Fruit fly (Drosophila melanogaster): Measurements from ENCODE around the gene CG6171.

CG6171 gene

DNA sequence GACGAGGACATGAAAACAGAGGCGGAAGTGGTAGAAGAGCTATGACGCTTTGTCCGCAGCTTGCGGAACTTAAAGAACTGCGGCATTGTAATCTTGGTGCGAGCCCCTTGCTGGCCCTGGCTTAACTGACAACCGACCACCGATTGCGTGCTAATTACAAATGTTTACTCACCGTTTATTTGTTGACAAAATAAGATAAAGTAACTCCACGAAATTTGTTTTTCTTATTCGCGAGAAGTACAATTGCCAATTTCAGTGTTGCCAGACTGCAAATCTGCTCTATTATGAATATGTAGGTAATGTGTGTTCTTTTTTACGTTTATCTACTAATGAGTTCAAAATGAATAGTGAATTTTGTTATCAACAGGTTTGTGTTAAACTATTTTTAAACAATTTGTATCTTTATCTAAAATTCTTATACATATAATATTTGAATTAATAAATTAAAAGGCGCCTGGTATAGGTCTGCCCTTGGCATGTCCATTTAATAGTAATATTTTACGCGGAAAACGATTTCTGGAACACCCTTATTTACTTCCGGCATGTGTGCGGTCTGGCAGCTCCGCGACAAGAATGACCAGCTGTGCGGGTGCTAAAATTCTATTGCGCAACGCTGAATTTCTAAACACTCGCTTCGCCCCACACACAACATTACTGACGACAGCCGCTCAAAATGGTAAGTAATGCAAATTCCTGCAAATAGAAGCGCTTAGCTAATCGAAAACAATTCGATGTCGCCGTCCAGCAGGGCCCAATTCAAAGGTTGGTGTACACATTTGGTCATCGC lies 6.8 kb downstream of the CG6171 start, which contains the start of the genes Atg4b and Hibch (continued):
- TF ChIP-seq phol (tag; optimal IDR thresholded peaks at IDR 0.05) (peak; percentile 85), CG33557 (GFP tag; optimal IDR thresholded peaks at IDR 0.05) (peak; percentile 84), CG15601 (tag; optimal IDR thresholded peaks at IDR 0.05) (peak; percentile 79), BtbVII (GFP tag; optimal IDR thresholded peaks at IDR 0.05) (peak; percentile 84), tgo (GFP tag; IDR thresholded peaks at IDR 0.05) (peak; percentile 72), CG16815 (GFP tag; optimal IDR thresholded peaks at IDR 0.05) (peak; percentile 78), aop (GFP tag; IDR thresholded peaks at IDR 0.05) (peak; percentile 97), Gsc (GFP tag; IDR thresholded peaks at IDR 0.05) (0 out of 2 replicates have a peak, but pooled peaks have one; percentile 41), dm (GFP tag; optimal IDR thresholded peaks at IDR 0.05) (no peak), D (optimal IDR thresholded peaks at IDR 0.05) (no peak), D (GFP tag; optimal IDR thresholded peaks at IDR 0.05) (peak; percentile 82), Aef1 (GFP tag; IDR thresholded peaks at IDR 0.05) (peak; percentile 80), CG12155 (GFP tag; optimal IDR thresholded peaks at IDR 0.05) (peak; percentile 82), wdn (GFP tag; IDR thresholded peaks at IDR 0.05) (peak; percentile 79), exex (tag; optimal IDR thresholded peaks at IDR 0.05) (peak; percentile 87), CG10431 (GFP tag; optimal IDR thresholded peaks at IDR 0.05) (peak; percentile 46), CG31224 (GFP tag; IDR thresholded peaks at IDR 0.05) (peak; percentile 75), esg (GFP tag; conservative IDR thresholded peaks at IDR 0.05) (peak; percentile 76), bcd (GFP tag; optimal IDR thresholded peaks at IDR 0.05) (peak; percentile 86), jing (GFP tag; optimal IDR thresholded peaks at IDR 0.05) (no peak), CG43689 (GFP tag; IDR thresholded peaks at IDR 0.05) (peak; percentile 59; the same call in 1 of the 2 replicates), CG15269 (tag; optimal IDR thresholded peaks at IDR 0.05) (peak; percentile 85), grn (GFP tag; optimal IDR thresholded peaks at IDR 0.05) (no peak), B-H2 (GFP tag; optimal IDR thresholded peaks at IDR 0.05) (peak; percentile 88), NFAT (GFP tag; IDR thresholded peaks at IDR 0.05) (peak; percentile 82), CG1792 (GFP tag; optimal IDR thresholded peaks at IDR 0.05) (no peak), stwl (tag; optimal IDR thresholded peaks at IDR 0.05) (peak; percentile 51), CG2678 (tag; optimal IDR thresholded peaks at IDR 0.05) (peak; percentile 93), lab (GFP tag; optimal IDR thresholded peaks at IDR 0.05) (no peak), ftz-f1 (GFP tag; optimal IDR thresholded peaks at IDR 0.05) (no peak), Eip74EF (GFP tag; optimal IDR thresholded peaks at IDR 0.05) (no peak), CG7839 (tag; optimal IDR thresholded peaks at IDR 0.05) (peak; percentile 89), HLHmδ (GFP tag; optimal IDR thresholded peaks at IDR 0.05) (no peak), ase (GFP tag; IDR thresholded peaks at IDR 0.05) (peak; percentile 66; the same call in 2 of the 3 replicates), pnt (GFP tag; optimal IDR thresholded peaks at IDR 0.05) (peak; percentile 41), seq (GFP tag; IDR thresholded peaks at IDR 0.05) (peak; percentile 68), pfk (GFP tag; optimal IDR thresholded peaks at IDR 0.05) (peak; percentile 47), kni (GFP tag; optimal IDR thresholded peaks at IDR 0.05) (peak; percentile 77), Optix (GFP tag; IDR thresholded peaks at IDR 0.05) (no peak), CG17328 (GFP tag; IDR thresholded peaks at IDR 0.05) (no peak; the same call in 1 of the 2 replicates), CG13424 (tag; optimal IDR thresholded peaks at IDR 0.05) (peak; percentile 91), Fer1 (GFP tag; optimal IDR thresholded peaks at IDR 0.05) (peak; percentile 90), CG14965 (GFP tag; optimal IDR thresholded peaks at IDR 0.05; ENCODE audit: borderline replicate concordance) (no peak), Jarid2 (GFP tag; optimal IDR thresholded peaks at IDR 0.05) (no peak), Scr (GFP tag; IDR thresholded peaks at IDR 0.05; ENCODE audit: partially characterized antibody) (peak; percentile 22; the same call in 1 of the 2 replicates), crc (GFP tag; optimal IDR thresholded peaks at IDR 0.05) (no peak), CG10959 (GFP tag; IDR thresholded peaks at IDR 0.05) (peak; percentile 65), CG17912 (GFP tag; optimal IDR thresholded peaks at IDR 0.05) (no peak), CG7963 (GFP tag; IDR thresholded peaks at IDR 0.05; ENCODE audit: partially characterized antibody) (no peak)

All from whole organism, embryonic.